Worm (Caenorhabditis elegans): ENCODE results near the gene rpia-1.

The rpia-1 gene

ce11 chrIII:7150162-7150561 is 27.2 kb downstream of the rpia-1 start:
- TF ChIP-seq lir-3 (tag; optimal IDR thresholded peaks at IDR 0.05; ENCODE audit: poor library complexity): no peak
- no peak for TF ChIP-seq skn-1 (tag; optimal IDR thresholded peaks at IDR 0.05)
- TF ChIP-seq ztf-4 (tag; optimal IDR thresholded peaks at IDR 0.05): no peak
- TF ChIP-seq ceh-90 (tag; optimal IDR thresholded peaks at IDR 0.05): no peak
- no peak for TF ChIP-seq tlp-1 (tag; optimal IDR thresholded peaks at IDR 0.05)
- TF ChIP-seq aha-1 (tag; optimal IDR thresholded peaks at IDR 0.05): no peak
- no peak for TF ChIP-seq nhr-76 (tag; optimal IDR thresholded peaks at IDR 0.05)

ce11 chrIII:7152569-7152968 is 29.6 kb downstream of the rpia-1 start:
- TF ChIP-seq nhr-19 (GFP tag; conservative IDR thresholded peaks at IDR 0.05) (peak; percentile 26; the same call in 1 of the 2 replicates), nhr-71 (tag; optimal IDR thresholded peaks at IDR 0.05) (peak; percentile 23), lin-14 (GFP tag; optimal IDR thresholded peaks at IDR 0.05) (peak; percentile 51), nhr-20 (tag; optimal IDR thresholded peaks at IDR 0.05) (peak; percentile 17), zip-4 (GFP tag; optimal IDR thresholded peaks at IDR 0.05) (no peak), grh-1 (GFP tag; IDR thresholded peaks at IDR 0.05) (peak; percentile 74), snu-23 (GFP tag; optimal IDR thresholded peaks at IDR 0.05) (peak; percentile 13), lsy-2 (tag; optimal IDR thresholded peaks at IDR 0.05) (peak in 1 of 2 experiments; percentile 17), lin-39 (tag; optimal IDR thresholded peaks at IDR 0.05) (no peak)

DNA sequence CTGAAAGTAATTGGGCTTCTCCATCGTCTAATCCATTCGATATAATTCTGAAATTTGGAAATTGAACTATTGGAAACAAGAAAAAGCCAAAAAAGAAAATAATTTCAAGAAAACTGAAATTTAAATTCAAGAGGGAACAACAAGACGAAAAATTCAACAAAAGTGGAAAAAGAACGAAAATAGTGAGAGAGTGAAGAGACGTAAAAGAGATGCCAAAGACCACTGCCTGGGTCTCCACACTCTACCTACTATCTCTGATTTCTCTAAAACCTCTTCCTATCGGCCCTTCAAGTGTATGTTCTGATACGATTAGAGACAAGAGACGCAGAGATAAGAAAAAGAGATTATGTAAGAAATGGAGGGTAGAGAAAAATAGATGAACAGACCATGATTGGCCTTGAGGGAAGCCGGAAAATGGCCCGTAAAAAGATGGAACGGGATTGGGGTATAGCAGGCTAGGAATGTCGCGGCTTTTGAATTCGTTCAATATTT is 30.9 kb downstream of the rpia-1 start, which contains the start of gene ogt-1:
ogt-1 (minus strand) TSS at position 51 of the 492 bp plus-strand sequence.
- TF ChIP-seq ama-1 (optimal IDR thresholded peaks at IDR 0.05) (peak; percentile 84), snu-23 (GFP tag; optimal IDR thresholded peaks at IDR 0.05) (peak; percentile 94), mab-9 (GFP tag; IDR thresholded peaks at IDR 0.05) (no peak), pag-3 (tag; optimal IDR thresholded peaks at IDR 0.05; ENCODE audit: borderline replicate concordance, insufficient read depth) (peak; percentile 16), C34B4.2 (tag; optimal IDR thresholded peaks at IDR 0.05) (no peak), nhr-90 (tag; optimal IDR thresholded peaks at IDR 0.05; ENCODE audit: poor library complexity) (peak; percentile 76), nhr-28 (tag; optimal IDR thresholded peaks at IDR 0.05) (no peak), swsn-7 (tag; optimal IDR thresholded peaks at IDR 0.05) (peak; percentile 89), aly-2 (tag; optimal IDR thresholded peaks at IDR 0.05) (peak; percentile 66), ceh-90 (tag; optimal IDR thresholded peaks at IDR 0.05) (no peak), efl-1 (optimal IDR thresholded peaks at IDR 0.05) (peak; percentile 83 to 91), efl-1 (GFP tag; optimal IDR thresholded peaks at IDR 0.05 in 1 of 2) (peak; percentile 61 to 94), ets-5 (GFP tag; IDR thresholded peaks at IDR 0.05) (no peak), nhr-84 (tag; optimal IDR thresholded peaks at IDR 0.05) (no peak), ces-1 (GFP tag; optimal IDR thresholded peaks at IDR 0.05) (no peak), nhr-19 (GFP tag; conservative IDR thresholded peaks at IDR 0.05) (peak; percentile 86), snpc-4 (tag; optimal IDR thresholded peaks at IDR 0.05) (peak; percentile 76), fkh-8 (tag; optimal IDR thresholded peaks at IDR 0.05) (peak; percentile 46), nhr-76 (tag; optimal IDR thresholded peaks at IDR 0.05) (no peak), Y116A8C.19 (tag; optimal IDR thresholded peaks at IDR 0.05; ENCODE audit: borderline replicate concordance) (no peak), rnt-1 (tag; optimal IDR thresholded peaks at IDR 0.05) (peak; percentile 80), nhr-85 (tag) (peak; percentile 96), nhr-11 (tag; optimal IDR thresholded peaks at IDR 0.05) (peak; percentile 74), ceh-8 (GFP tag; optimal IDR thresholded peaks at IDR 0.05) (peak; percentile 67), unc-130 (tag; optimal IDR thresholded peaks at IDR 0.05) (no peak), xbp-1 (tag; optimal IDR thresholded peaks at IDR 0.05) (peak; percentile 80), mep-1 (tag; optimal IDR thresholded peaks at IDR 0.05) (peak; percentile 93), mdl-1 (tag; optimal IDR thresholded peaks at IDR 0.05) (peak in 1 of 2 experiments; percentile 79), hlh-4 (tag; optimal IDR thresholded peaks at IDR 0.05) (no peak), egl-13 (tag; optimal IDR thresholded peaks at IDR 0.05) (peak; percentile 32), nhr-12 (tag; optimal IDR thresholded peaks at IDR 0.05) (no peak), alr-1 (tag; optimal IDR thresholded peaks at IDR 0.05; ENCODE audit: borderline replicate concordance) (no peak), elt-2 (tag; optimal IDR thresholded peaks at IDR 0.05) (peak; percentile 62), pqm-1 (tag; optimal IDR thresholded peaks at IDR 0.05) (no peak), tlp-1 (tag; optimal IDR thresholded peaks at IDR 0.05) (no peak), ceh-63 (GFP tag; optimal IDR thresholded peaks at IDR 0.05) (no peak), efl-3 (GFP tag; optimal IDR thresholded peaks at IDR 0.05) (no peak), lir-3 (tag; optimal IDR thresholded peaks at IDR 0.05; ENCODE audit: poor library complexity) (peak; percentile 72), C16A3.4 (tag; optimal IDR thresholded peaks at IDR 0.05) (peak; percentile 69)
